Fruit fly (Drosophila melanogaster) S2 (cell line): ENCODE data around the gene CG1309.

Source experiments
- CG8478 ChIP-seq: fragments of >200 bp; optimal IDR thresholded peaks from 2 replicates; lab custom pipeline; 2018
- CTCF ChIP-seq, 2 experiments: fragments of >200 bp; optimal IDR thresholded peaks; 2 replicates each; lab custom pipeline; 2018

DNA sequence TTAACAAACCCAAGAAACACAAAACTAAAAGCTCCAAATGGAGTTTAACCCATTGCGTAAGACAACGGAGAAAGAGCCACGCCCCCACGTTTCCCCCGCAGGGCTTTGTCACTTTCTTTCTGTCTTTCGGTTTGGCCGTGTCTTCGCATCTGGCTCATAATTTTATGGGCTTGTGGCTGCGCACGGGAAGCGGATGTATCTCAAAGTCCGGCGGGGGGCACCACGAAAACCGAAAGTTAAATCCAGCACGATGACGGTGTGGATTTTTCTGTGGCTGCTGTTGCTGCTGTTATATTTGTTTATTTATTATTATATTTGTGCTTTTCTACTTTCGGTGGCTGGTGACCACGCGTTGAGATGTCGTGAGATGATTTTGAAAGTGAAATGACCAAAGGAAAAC lies 37.5 kb downstream of the CG1309 start:
- TF ChIP-seq CG8478 (no peak), CTCF (optimal IDR thresholded peaks at IDR 0.05; lab: Kevin White, UChicago) (no peak)
